Worm (Caenorhabditis elegans): ENCODE data around the gene T12A7.10.

ce11 chrIV:11744287-11744686 lies 10.6 kb downstream of the T12A7.10 start:
- TF ChIP-seq snpc-4 (tag; optimal IDR thresholded peaks at IDR 0.05) (no peak), nhr-23 (tag; optimal IDR thresholded peaks at IDR 0.05) (no peak), dmd-4 (tag; optimal IDR thresholded peaks at IDR 0.05) (no peak), mdl-1 (tag; optimal IDR thresholded peaks at IDR 0.05) (no peak), ZK546.5 (tag; optimal IDR thresholded peaks at IDR 0.05) (no peak)
